Worm (Caenorhabditis elegans) whole organism, L4 larva: ENCODE measurements around the gene srw-71.

Experiments used
- F10B5.3 ChIP-seq: sonication (generic microtip); optimal IDR thresholded peaks from 2 replicates; lab custom pipeline; 2016; ENCODE audit warnings: mild to moderate bottlenecking, missing genetic modification characterization, missing compliant biosample characterization
- ama-1 ChIP-seq: fragments of 150-350 bp; optimal IDR thresholded peaks from 2 replicates; lab custom pipeline; 2014; ENCODE audit warnings: inconsistent platforms, mixed read lengths
- nhr-11 ChIP-seq: fragments of 150-350 bp; optimal IDR thresholded peaks from 2 replicates; lab custom pipeline; 2014; ENCODE audit warnings: missing biosample characterization, missing genetic modification characterization

ce11 chrV:7389771-7390170 lies 41.1 kb downstream of the srw-71 start, which contains the start of gene C02H6.1:
- TF ChIP-seq ama-1 (lab: Kevin White, UChicago) (no peak), nhr-11 (no peak), F10B5.3 (tag; lab: Kevin White, UChicago) (no peak)
